Worm (Caenorhabditis elegans) whole organism, L1 larva: Measurements from ENCODE around the gene F20B6.9.
A peak's percentile ranks its signal among the peaks of the same experiment; 100 is the strongest.

Source experiments
- F16B12.6 ChIP-seq: fragments of 150-350 bp; optimal IDR thresholded peaks from 2 replicates; lab custom pipeline; 2014; ENCODE audit warnings: missing biosample characterization, missing genetic modification characterization
- Y116A8C.19 ChIP-seq: sonication (generic microtip); optimal IDR thresholded peaks from 2 replicates; lab custom pipeline; 2016; ENCODE audit warnings: missing compliant biosample characterization, missing genetic modification characterization, borderline replicate concordance
- aha-1 ChIP-seq: fragments of 150-350 bp; optimal IDR thresholded peaks from 2 replicates; lab custom pipeline; 2014; ENCODE audit warnings: missing biosample characterization, missing genetic modification characterization
- aly-2 ChIP-seq: fragments of 150-350 bp; optimal IDR thresholded peaks from 2 replicates; lab custom pipeline; 2014; ENCODE audit warnings: missing biosample characterization, missing genetic modification characterization
- ama-1 ChIP-seq: fragments of 150-350 bp; optimal IDR thresholded peaks from 2 replicates; lab custom pipeline; 2014
- blmp-1 ChIP-seq: fragments of 150-350 bp; optimal IDR thresholded peaks from 2 replicates; lab custom pipeline; 2014; ENCODE audit warnings: missing biosample characterization, missing genetic modification characterization
- ceh-63 ChIP-seq: fragments of 200-800 bp; sonication (Bioruptor generic); optimal IDR thresholded peaks from 2 replicates; lab custom pipeline; 2018; ENCODE audit warnings: mild to moderate bottlenecking, missing genetic modification characterization, missing compliant biosample characterization
- ceh-8 ChIP-seq: fragments of 200-800 bp; sonication (Bioruptor generic); optimal IDR thresholded peaks from 2 replicates; lab custom pipeline; 2018; ENCODE audit warnings: mild to moderate bottlenecking, missing genetic modification characterization, moderate library complexity, missing compliant biosample characterization
- ceh-82 ChIP-seq, 3 experiments: fragments of 150-350 bp in 1 of 3; sonication (generic microtip) in 2 of 3; optimal IDR thresholded peaks; 2 replicates each; lab custom pipeline; 2014 to 2017; ENCODE audit warnings: missing biosample characterization in 3 of 3, missing genetic modification characterization in 3 of 3
- ceh-90 ChIP-seq: sonication (generic microtip); optimal IDR thresholded peaks from 2 replicates; lab custom pipeline; 2016; ENCODE audit warnings: missing genetic modification characterization, missing compliant biosample characterization
- ces-1 ChIP-seq: fragments of 150-350 bp; optimal IDR thresholded peaks from 2 replicates; lab custom pipeline; 2014; ENCODE audit warnings: missing biosample characterization, missing genetic modification reagents, missing genetic modification characterization
- ets-5 ChIP-seq: fragments of 200-800 bp; sonication (Bioruptor generic); IDR thresholded peaks from 2 replicates; pipeline ENCODE4 v1.3.6; 2022; ENCODE audit warnings: missing genetic modification characterization, missing compliant biosample characterization
- fkh-4 ChIP-seq: sonication (generic microtip); optimal IDR thresholded peaks from 2 replicates; lab custom pipeline; 2016; ENCODE audit warnings: missing compliant biosample characterization, missing genetic modification characterization, borderline replicate concordance
- fkh-8 ChIP-seq: sonication (generic microtip); optimal IDR thresholded peaks from 2 replicates; lab custom pipeline; 2016; ENCODE audit warnings: mild to moderate bottlenecking, missing genetic modification characterization, missing compliant biosample characterization
- fos-1 ChIP-seq: fragments of 150-350 bp; optimal IDR thresholded peaks from 2 replicates; lab custom pipeline; 2014; ENCODE audit warnings: missing biosample characterization, missing genetic modification characterization
- hlh-17 ChIP-seq: fragments of 200-800 bp; sonication (Bioruptor generic); optimal IDR thresholded peaks from 2 replicates; lab custom pipeline; 2018; ENCODE audit warnings: missing genetic modification characterization, mild to moderate bottlenecking, missing compliant biosample characterization, moderate library complexity, borderline replicate concordance
- hlh-4 ChIP-seq: sonication (generic microtip); optimal IDR thresholded peaks from 2 replicates; lab custom pipeline; 2016; ENCODE audit warnings: mild to moderate bottlenecking, missing genetic modification characterization, missing compliant biosample characterization
- isw-1 ChIP-seq: fragments of 200-800 bp; sonication (Bioruptor generic); IDR thresholded peaks from 2 replicates; pipeline ENCODE4 v1.3.6; 2022; ENCODE audit warnings: missing genetic modification characterization, missing compliant biosample characterization
- jun-1 ChIP-seq: fragments of 150-350 bp; optimal IDR thresholded peaks from 2 replicates; lab custom pipeline; 2014; ENCODE audit warnings: missing biosample characterization, missing genetic modification reagents, missing genetic modification characterization
- lin-13 ChIP-seq: fragments of 150-350 bp; optimal IDR thresholded peaks from 2 replicates; lab custom pipeline; 2014; ENCODE audit warnings: missing biosample characterization, missing genetic modification reagents, missing genetic modification characterization
- lin-14 ChIP-seq: fragments of 200-800 bp; sonication (Bioruptor generic); optimal IDR thresholded peaks from 2 replicates; lab custom pipeline; 2018; ENCODE audit warnings: mild to moderate bottlenecking, missing genetic modification characterization, moderate library complexity, missing compliant biosample characterization
- lin-15B ChIP-seq: fragments of 150-350 bp; sonication (generic microtip); optimal IDR thresholded peaks from 3 replicates; lab custom pipeline; 2014; ENCODE audit warnings: missing biosample characterization, missing genetic modification characterization
- lin-35 ChIP-seq, 2 experiments: fragments of 150-350 bp; optimal IDR thresholded peaks; 2 replicates each; lab custom pipeline; 2014; ENCODE audit warnings: missing biosample characterization in 2 of 2, missing genetic modification characterization in 2 of 2, missing genetic modification reagents in 2 of 2
- lir-3 ChIP-seq: sonication (generic microtip); optimal IDR thresholded peaks from 2 replicates; lab custom pipeline; 2016; ENCODE audit warnings: mild to moderate bottlenecking, missing genetic modification characterization, moderate library complexity, missing compliant biosample characterization; ENCODE audit not compliant: poor library complexity
- lsy-2 ChIP-seq, 2 experiments: fragments of 150-350 bp; optimal IDR thresholded peaks; 2 replicates each; lab custom pipeline; 2014; ENCODE audit warnings: missing biosample characterization in 2 of 2, missing genetic modification characterization in 2 of 2
- mef-2 ChIP-seq: fragments of 150-350 bp; optimal IDR thresholded peaks from 2 replicates; lab custom pipeline; 2014; ENCODE audit warnings: missing biosample characterization, missing genetic modification characterization
- mep-1 ChIP-seq: fragments of 150-350 bp; optimal IDR thresholded peaks from 2 replicates; lab custom pipeline; 2014; ENCODE audit warnings: missing biosample characterization, missing genetic modification characterization
- nhr-19 ChIP-seq: fragments of 200-800 bp; sonication (Bioruptor generic); conservative IDR thresholded peaks from 2 replicates; pipeline ENCODE4 v1.3.6; 2022; ENCODE audit warnings: missing genetic modification characterization, missing compliant biosample characterization
- nhr-237 ChIP-seq: fragments of 150-350 bp; optimal IDR thresholded peaks from 2 replicates; lab custom pipeline; 2014; ENCODE audit warnings: missing biosample characterization, missing genetic modification characterization
- nhr-47 ChIP-seq: sonication (generic microtip); optimal IDR thresholded peaks from 2 replicates; lab custom pipeline; 2016; ENCODE audit warnings: mild to moderate bottlenecking, missing genetic modification characterization, moderate library complexity, missing compliant biosample characterization
- nhr-71 ChIP-seq: sonication (generic microtip); optimal IDR thresholded peaks from 2 replicates; lab custom pipeline; 2016; ENCODE audit warnings: mild to moderate bottlenecking, missing genetic modification characterization, moderate library complexity, missing compliant biosample characterization
- nhr-76 ChIP-seq: sonication (generic microtip); optimal IDR thresholded peaks from 2 replicates; lab custom pipeline; 2017; ENCODE audit warnings: missing biosample characterization, missing genetic modification characterization
- nhr-77 ChIP-seq: fragments of 150-350 bp; optimal IDR thresholded peaks from 2 replicates; lab custom pipeline; 2014; ENCODE audit warnings: missing biosample characterization, missing genetic modification characterization
- nhr-85 ChIP-seq: sonication (generic microtip); peaks from one replicate; lab custom pipeline; 2016; ENCODE audit warnings: missing genetic modification characterization, inconsistent platforms, missing compliant biosample characterization
- nhr-90 ChIP-seq: sonication (generic microtip); optimal IDR thresholded peaks from 2 replicates; lab custom pipeline; 2016; ENCODE audit warnings: mild to moderate bottlenecking, missing genetic modification characterization, missing compliant biosample characterization; ENCODE audit not compliant: poor library complexity
- snpc-4 ChIP-seq: fragments of 150-350 bp; optimal IDR thresholded peaks from 2 replicates; lab custom pipeline; 2014; ENCODE audit warnings: missing biosample characterization, missing genetic modification characterization
- snu-23 ChIP-seq: sonication (generic microtip); optimal IDR thresholded peaks from 2 replicates; lab custom pipeline; 2016; ENCODE audit warnings: missing genetic modification characterization, missing compliant biosample characterization
- sptf-1 ChIP-seq: fragments of 150-350 bp; optimal IDR thresholded peaks from 2 replicates; lab custom pipeline; 2014; ENCODE audit warnings: missing biosample characterization, missing genetic modification characterization
- swsn-7 ChIP-seq: sonication (generic microtip); optimal IDR thresholded peaks from 2 replicates; lab custom pipeline; 2016; ENCODE audit warnings: missing genetic modification characterization, missing compliant biosample characterization
- tbx-2 ChIP-seq: sonication (generic microtip); optimal IDR thresholded peaks from 2 replicates; lab custom pipeline; 2016; ENCODE audit warnings: missing genetic modification characterization, missing compliant biosample characterization
- tlp-1 ChIP-seq: fragments of 150-350 bp; optimal IDR thresholded peaks from 2 replicates; lab custom pipeline; 2014; ENCODE audit warnings: missing biosample characterization, missing genetic modification characterization
- unc-86 ChIP-seq: sonication (generic microtip); optimal IDR thresholded peaks from 2 replicates; lab custom pipeline; 2016; ENCODE audit warnings: missing genetic modification characterization, missing compliant biosample characterization
- unc-98 ChIP-seq: fragments of 200-800 bp; sonication (Bioruptor generic); IDR thresholded peaks from 2 replicates; pipeline ENCODE4 v1.3.6; 2022; ENCODE audit warnings: missing genetic modification characterization, missing compliant biosample characterization
- vab-15 ChIP-seq: sonication (generic microtip); optimal IDR thresholded peaks from 2 replicates; lab custom pipeline; 2017; ENCODE audit warnings: missing genotype, mild to moderate bottlenecking, missing genetic modification characterization, missing compliant biosample characterization
- xbp-1 ChIP-seq: sonication (generic microtip); optimal IDR thresholded peaks from 2 replicates; lab custom pipeline; 2016; ENCODE audit warnings: missing genetic modification characterization, missing compliant biosample characterization
- zag-1 ChIP-seq: fragments of 150-350 bp; optimal IDR thresholded peaks from 2 replicates; lab custom pipeline; 2014; ENCODE audit warnings: missing biosample characterization, missing genetic modification characterization
- ztf-4 ChIP-seq: fragments of 150-350 bp; optimal IDR thresholded peaks from 2 replicates; lab custom pipeline; 2014; ENCODE audit warnings: missing biosample characterization, missing genetic modification characterization

Gene F20B6.9

DNA sequence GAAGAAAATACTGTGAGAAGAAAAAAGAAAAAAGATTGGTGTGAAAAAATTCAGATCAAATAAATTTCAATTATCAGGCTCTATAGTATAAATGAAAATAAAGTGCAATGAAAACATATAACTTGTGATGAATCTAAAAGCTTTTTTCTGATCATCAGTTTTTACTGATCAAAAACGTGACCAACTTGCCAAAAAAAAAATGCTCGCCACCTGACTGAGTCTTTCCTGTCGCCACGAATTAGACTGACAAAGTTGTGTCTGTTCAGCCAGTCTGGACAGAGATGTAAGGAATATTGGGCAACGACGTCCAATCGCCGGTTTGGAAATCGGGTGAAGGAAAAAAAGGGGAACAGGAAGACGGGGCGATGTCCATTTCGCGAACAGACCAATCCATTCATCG lies 12.2 kb upstream of the F20B6.9 start (continued):
- no peak for TF ChIP-seq jun-1 (tag; lab: Kevin White, UChicago)
- no peak for TF ChIP-seq sptf-1 (tag; lab: Kevin White, UChicago)
- no peak for TF ChIP-seq ets-5 (GFP tag; lab: Robert Waterston, UW)
- TF ChIP-seq lsy-2 (tag; optimal IDR thresholded peaks at IDR 0.05; lab: Kevin White, UChicago) = peak; percentile 8 to 21
- TF ChIP-seq nhr-19 (GFP tag; lab: Robert Waterston, UW) = peak; percentile 54
- TF ChIP-seq fkh-4 (tag; lab: Kevin White, UChicago) = no peak
- TF ChIP-seq isw-1 = no peak
- TF ChIP-seq lin-13 = no peak
- no peak for TF ChIP-seq Y116A8C.19 (tag; lab: Kevin White, UChicago)
- TF ChIP-seq vab-15 (tag; lab: Kevin White, UChicago) = no peak
- no peak for TF ChIP-seq aly-2 (tag; lab: Kevin White, UChicago)
- TF ChIP-seq xbp-1 (tag; lab: Kevin White, UChicago) = peak; percentile 59
- no peak for TF ChIP-seq ces-1 (GFP tag; lab: Kevin White, UChicago)
- no peak for TF ChIP-seq ceh-90 (tag; lab: Kevin White, UChicago)
- no peak for TF ChIP-seq lir-3
- peak in 1 of 2 experiments; percentile 26 for TF ChIP-seq lin-35 (GFP tag; optimal IDR thresholded peaks at IDR 0.05; lab: Kevin White, UChicago)
- TF ChIP-seq zag-1 (tag; lab: Kevin White, UChicago) = no peak
- TF ChIP-seq aha-1 (tag; lab: Kevin White, UChicago) = no peak
- no peak for TF ChIP-seq unc-86
- no peak for TF ChIP-seq ceh-63 (GFP tag; lab: Kevin White, UChicago)
- TF ChIP-seq tlp-1 (tag; lab: Kevin White, UChicago) = no peak
- TF ChIP-seq ztf-4 = no peak
- TF ChIP-seq nhr-85 (tag; lab: Kevin White, UChicago) = no peak
- no peak for TF ChIP-seq lin-15B (tag; lab: Kevin White, UChicago)
- TF ChIP-seq swsn-7 (tag; lab: Kevin White, UChicago) = no peak
- no peak for TF ChIP-seq ama-1 (lab: Kevin White, UChicago)
- TF ChIP-seq nhr-47 = peak; percentile 7
- TF ChIP-seq hlh-17 (GFP tag; lab: Kevin White, UChicago) = no peak
- no peak for TF ChIP-seq snpc-4 (tag; lab: Kevin White, UChicago)
- TF ChIP-seq ceh-8 (GFP tag; lab: Kevin White, UChicago) = peak; percentile 38
- no peak for TF ChIP-seq nhr-76 (tag; lab: Kevin White, UChicago)
- no peak for TF ChIP-seq F16B12.6 (tag; lab: Kevin White, UChicago)
- TF ChIP-seq snu-23 (GFP tag; lab: Kevin White, UChicago) = peak; percentile 43
- TF ChIP-seq nhr-77 (tag; lab: Kevin White, UChicago) = no peak
- no peak for TF ChIP-seq unc-98
- TF ChIP-seq mef-2 (tag; lab: Kevin White, UChicago) = no peak
- TF ChIP-seq blmp-1 = no peak

ce11 chrX:4218174-4218573 lies 10.9 kb upstream of the F20B6.9 start, which contains the start of gene W01H2.2:
Gene W01H2.2, minus strand, starts transcription at chrX:4218458.
- no peak for TF ChIP-seq ceh-8 (GFP tag; lab: Kevin White, UChicago)
- no peak for TF ChIP-seq nhr-71 (tag; lab: Kevin White, UChicago)
- TF ChIP-seq nhr-90 (tag; lab: Kevin White, UChicago) = no peak
- no peak for TF ChIP-seq mep-1 (tag; lab: Kevin White, UChicago)
- TF ChIP-seq Y116A8C.19 (tag; lab: Kevin White, UChicago) = no peak
- TF ChIP-seq ceh-82 (tag; optimal IDR thresholded peaks at IDR 0.05; lab: Kevin White, UChicago) = peak in 1 of 3 experiments; percentile 26
- TF ChIP-seq hlh-4 (tag; lab: Kevin White, UChicago) = no peak
- peak; percentile 48 for TF ChIP-seq lin-14 (GFP tag; lab: Kevin White, UChicago)
- no peak for TF ChIP-seq ceh-90 (tag; lab: Kevin White, UChicago)
- TF ChIP-seq lin-13 = no peak
- no peak for TF ChIP-seq nhr-237 (tag; lab: Kevin White, UChicago)
- TF ChIP-seq tbx-2 = no peak
- TF ChIP-seq fos-1 (tag; lab: Kevin White, UChicago) = no peak
- TF ChIP-seq fkh-8 (tag; lab: Kevin White, UChicago) = peak; percentile 22
